Worm (Caenorhabditis elegans) whole organism, L4 larva: ENCODE data around the gene ZK622.1.

Experiments
- fos-1 ChIP-seq: fragments of 150-350 bp; optimal IDR thresholded peaks from 2 replicates; lab custom pipeline; 2014; ENCODE audit warnings: missing biosample characterization, missing genetic modification characterization
- nhr-28 ChIP-seq: fragments of 150-350 bp; optimal IDR thresholded peaks from 2 replicates; lab custom pipeline; 2014; ENCODE audit warnings: missing biosample characterization, missing genetic modification characterization
- zag-1 ChIP-seq: fragments of 150-350 bp; optimal IDR thresholded peaks from 2 replicates; lab custom pipeline; 2014; ENCODE audit warnings: missing biosample characterization, missing genetic modification characterization

ce11 chrII:5310795-5311194 is 17.2 kb downstream of the ZK622.1 start:
- no peak for TF ChIP-seq zag-1 (tag; lab: Kevin White, UChicago)
- no peak for TF ChIP-seq nhr-28 (tag; lab: Kevin White, UChicago)
- no peak for TF ChIP-seq fos-1 (tag; lab: Kevin White, UChicago)
